Fruit fly (Drosophila melanogaster) whole organism, embryonic: ENCODE data around the gene fru.

Experiments
- Awh ChIP-seq: fragments of 200-800 bp; sonication (Bioruptor generic); IDR thresholded peaks from 2 replicates; pipeline ENCODE4, ENCODE4 v1.3.6; 2022; ENCODE audit warnings: missing biosample characterization, missing genetic modification characterization
- Bdp1 ChIP-seq: fragments of 200-800 bp; sonication (Bioruptor generic); optimal IDR thresholded peaks from 3 replicates; lab custom pipeline; 2016; ENCODE audit warnings: missing biosample characterization, missing genetic modification characterization
- Blimp-1 ChIP-seq: fragments of 200-800 bp; sonication (Bioruptor generic); optimal IDR thresholded peaks from 3 replicates; lab custom pipeline; 2018; ENCODE audit warnings: missing biosample characterization, missing genetic modification characterization, mild to moderate bottlenecking, moderate library complexity, missing genetic modification reagents
- CG11504 ChIP-seq: fragments of 200-800 bp; sonication (Bioruptor generic); optimal IDR thresholded peaks from 3 replicates; lab custom pipeline; 2019; ENCODE audit warnings: missing biosample characterization, mild to moderate bottlenecking, missing genetic modification characterization, moderate library complexity
- CG12219 ChIP-seq: fragments of 200-800 bp; sonication (Bioruptor generic); optimal IDR thresholded peaks from 3 replicates; lab custom pipeline; 2018; ENCODE audit warnings: missing biosample characterization, mild to moderate bottlenecking, missing genetic modification characterization
- CG12942 ChIP-seq: fragments of 200-800 bp; sonication (Bioruptor generic); optimal IDR thresholded peaks from 3 replicates; lab custom pipeline; 2016; ENCODE audit warnings: missing biosample characterization, missing genetic modification characterization
- CG13424 ChIP-seq: fragments of 200-800 bp; sonication (Bioruptor generic); optimal IDR thresholded peaks from 2 replicates; lab custom pipeline; 2019; ENCODE audit warnings: missing biosample characterization, mild to moderate bottlenecking, missing genetic modification characterization, moderate library complexity
- CG13894 ChIP-seq: fragments of 200-800 bp; sonication (Bioruptor generic); optimal IDR thresholded peaks from 3 replicates; lab custom pipeline; 2018; ENCODE audit warnings: missing biosample characterization, mild to moderate bottlenecking, missing genetic modification characterization, moderate library complexity
- CG15073 ChIP-seq: fragments of 200-800 bp; sonication (Bioruptor generic); optimal IDR thresholded peaks from 2 replicates; lab custom pipeline; 2016; ENCODE audit warnings: missing biosample characterization, missing genetic modification characterization
- CG16813 ChIP-seq: fragments of 200-800 bp; sonication (Bioruptor generic); IDR thresholded peaks from 3 replicates; pipeline ENCODE4 v1.3.6; 2022; ENCODE audit warnings: missing biosample characterization, missing genetic modification characterization; ENCODE audit not compliant: partially characterized antibody
- CG17186 ChIP-seq: fragments of 200-800 bp; sonication (Bioruptor generic); optimal IDR thresholded peaks from 3 replicates; lab custom pipeline; 2017; ENCODE audit warnings: missing biosample characterization, missing genetic modification reagents, missing genetic modification characterization
- CG17612 ChIP-seq: fragments of 200-800 bp; sonication (Bioruptor generic); IDR thresholded peaks from 2 replicates; pipeline ENCODE4 v1.3.6; 2022; ENCODE audit warnings: missing biosample characterization, missing genetic modification characterization
- CG1832 ChIP-seq: fragments of 200-800 bp; sonication (Bioruptor generic); optimal IDR thresholded peaks from 2 replicates; lab custom pipeline; 2017; ENCODE audit warnings: missing biosample characterization, mild to moderate bottlenecking, missing genetic modification characterization, inconsistent platforms
- CG2116 ChIP-seq: fragments of 200-800 bp; sonication (Bioruptor generic); optimal IDR thresholded peaks from 3 replicates; lab custom pipeline; 2018; ENCODE audit warnings: missing biosample characterization, mild to moderate bottlenecking, missing genetic modification characterization
- CG2678 ChIP-seq: fragments of 200-800 bp; sonication (Bioruptor generic); optimal IDR thresholded peaks from 3 replicates; lab custom pipeline; 2019; ENCODE audit warnings: missing biosample characterization, mild to moderate bottlenecking, missing genetic modification characterization, moderate library complexity
- CG30020 ChIP-seq: fragments of 200-800 bp; optimal IDR thresholded peaks from 2 replicates; lab custom pipeline; 2019; ENCODE audit warnings: missing biosample characterization, mild to moderate bottlenecking, missing genetic modification characterization, moderate library complexity
- CG3847 ChIP-seq: fragments of 200-800 bp; sonication (Bioruptor generic); IDR thresholded peaks from 2 replicates; pipeline ENCODE4 v1.3.6; 2022; ENCODE audit warnings: missing biosample characterization, missing genetic modification characterization
- CG4360 ChIP-seq: fragments of 200-800 bp; sonication (Bioruptor generic); IDR thresholded peaks from 2 replicates; pipeline ENCODE4 v1.3.6; 2022; ENCODE audit warnings: missing biosample characterization, missing genetic modification characterization
- CG7928 ChIP-seq: fragments of 200-800 bp; sonication (Bioruptor generic); optimal IDR thresholded peaks from 2 replicates; lab custom pipeline; 2017; ENCODE audit warnings: missing biosample characterization, mild to moderate bottlenecking, missing genetic modification characterization
- CG8359 ChIP-seq: fragments of 200-800 bp; sonication (Bioruptor generic); optimal IDR thresholded peaks from 2 replicates; lab custom pipeline; 2017; ENCODE audit warnings: missing biosample characterization, mild to moderate bottlenecking, missing genetic modification characterization, borderline replicate concordance
- CG9215 ChIP-seq: fragments of 200-800 bp; sonication (Bioruptor generic); IDR thresholded peaks from 2 replicates; pipeline ENCODE4 v1.3.6; 2022; ENCODE audit warnings: missing biosample characterization, missing genetic modification characterization
- CG9727 ChIP-seq: fragments of 200-800 bp; sonication (Bioruptor generic); optimal IDR thresholded peaks from 3 replicates; lab custom pipeline; 2017; ENCODE audit warnings: missing biosample characterization, mild to moderate bottlenecking, missing genetic modification characterization
- CG9876 ChIP-seq: fragments of 200-800 bp; sonication (Bioruptor generic); optimal IDR thresholded peaks from 2 replicates; lab custom pipeline; 2016; ENCODE audit warnings: missing biosample characterization, missing genetic modification characterization
- CkIIα-i1 ChIP-seq: fragments of 200-800 bp; sonication (Bioruptor generic); IDR thresholded peaks from 2 replicates; pipeline ENCODE4 v1.3.6; 2022; ENCODE audit warnings: missing biosample characterization, missing genetic modification characterization
- Dad ChIP-seq: fragments of 200-800 bp; sonication (Bioruptor generic); optimal IDR thresholded peaks from 3 replicates; lab custom pipeline; 2016; ENCODE audit warnings: missing biosample characterization, missing genetic modification characterization
- Dp ChIP-seq: fragments of 200-800 bp; sonication (Bioruptor generic); optimal IDR thresholded peaks from 2 replicates; lab custom pipeline; 2018; ENCODE audit warnings: missing biosample characterization, mild to moderate bottlenecking, missing genetic modification characterization, moderate library complexity
- Gug ChIP-seq: fragments of 200-800 bp; sonication (Bioruptor generic); IDR thresholded peaks from 4 replicates; pipeline ENCODE4 v1.3.6; 2022; ENCODE audit warnings: missing biosample characterization, missing genetic modification characterization
- HmgD ChIP-seq: fragments of 200-800 bp; sonication (Bioruptor generic); optimal IDR thresholded peaks from 3 replicates; lab custom pipeline; 2016; ENCODE audit warnings: missing biosample characterization, missing genetic modification characterization
- NFAT ChIP-seq: fragments of 200-800 bp; sonication (Bioruptor generic); IDR thresholded peaks from 2 replicates; pipeline ENCODE4 v1.3.6; 2022; ENCODE audit warnings: missing biosample characterization, missing genetic modification characterization
- Oaz ChIP-seq: fragments of 200-800 bp; sonication (Bioruptor generic); IDR thresholded peaks from 2 replicates; pipeline ENCODE4 v1.3.6; 2022; ENCODE audit warnings: missing biosample characterization, missing genetic modification characterization
- Opbp ChIP-seq: fragments of 200-800 bp; sonication (Bioruptor generic); IDR thresholded peaks from 3 replicates; pipeline ENCODE4 v1.3.6; 2022; ENCODE audit warnings: missing biosample characterization, missing genetic modification characterization; ENCODE audit not compliant: partially characterized antibody
- Rfx ChIP-seq: fragments of 200-800 bp; sonication (Bioruptor generic); IDR thresholded peaks from 2 replicates; pipeline ENCODE4 v1.3.6; 2022; ENCODE audit warnings: missing biosample characterization, missing genetic modification characterization
- Sox100B ChIP-seq: fragments of 200-800 bp; sonication (Bioruptor generic); optimal IDR thresholded peaks from 3 replicates; lab custom pipeline; 2018; ENCODE audit warnings: missing biosample characterization, mild to moderate bottlenecking, missing genetic modification characterization
- Usf ChIP-seq: fragments of 200-800 bp; sonication (Bioruptor generic); optimal IDR thresholded peaks from 2 replicates; lab custom pipeline; 2017; ENCODE audit warnings: missing genotype, missing biosample characterization, missing genetic modification characterization
- al ChIP-seq: fragments of 200-800 bp; sonication (Bioruptor generic); IDR thresholded peaks from 2 replicates; pipeline ENCODE4 v1.3.6; 2022; ENCODE audit warnings: missing biosample characterization, missing genetic modification characterization
- ap ChIP-seq: fragments of 200-800 bp; sonication (Bioruptor generic); IDR thresholded peaks from 2 replicates; pipeline ENCODE4 v1.3.6; 2022; ENCODE audit warnings: missing biosample characterization, missing genetic modification characterization
- cad ChIP-seq: fragments of >200 bp; optimal IDR thresholded peaks from 2 replicates; lab custom pipeline; 2017; ENCODE audit warnings: missing biosample characterization, missing genetic modification characterization
- crc ChIP-seq: fragments of 200-800 bp; sonication (Bioruptor generic); optimal IDR thresholded peaks from 2 replicates; lab custom pipeline; 2016; ENCODE audit warnings: missing biosample characterization, missing genetic modification characterization
- dan ChIP-seq: fragments of 200-800 bp; sonication (Bioruptor generic); IDR thresholded peaks from 2 replicates; pipeline ENCODE4 v1.3.6; 2022; ENCODE audit warnings: missing biosample characterization, missing genetic modification characterization
- dmrt11E ChIP-seq: fragments of 200-800 bp; sonication (Bioruptor generic); optimal IDR thresholded peaks from 3 replicates; lab custom pipeline; 2018; ENCODE audit warnings: missing biosample characterization, mild to moderate bottlenecking, missing genetic modification characterization, moderate library complexity
- fd102C ChIP-seq: fragments of 200-800 bp; sonication (Bioruptor generic); optimal IDR thresholded peaks from 2 replicates; lab custom pipeline; 2018; ENCODE audit warnings: missing biosample characterization, mild to moderate bottlenecking, missing genetic modification characterization, moderate library complexity
- h ChIP-seq: fragments of >200 bp; optimal IDR thresholded peaks from 2 replicates; lab custom pipeline; 2017
- kay ChIP-seq: fragments of 200-800 bp; sonication (Bioruptor generic); optimal IDR thresholded peaks from 2 replicates; lab custom pipeline; 2016; ENCODE audit warnings: missing biosample characterization, missing genetic modification characterization
- lab ChIP-seq: fragments of 200-800 bp; sonication (Bioruptor generic); optimal IDR thresholded peaks from 3 replicates; lab custom pipeline; 2017; ENCODE audit warnings: missing biosample characterization, missing genetic modification characterization, mild to moderate bottlenecking, moderate library complexity, missing genetic modification reagents
- run ChIP-seq: fragments of 200-800 bp; sonication (Bioruptor generic); optimal IDR thresholded peaks from 3 replicates; lab custom pipeline; 2018; ENCODE audit warnings: missing biosample characterization, mild to moderate bottlenecking, missing genetic modification characterization
- salm ChIP-seq: fragments of 200-800 bp; sonication (Bioruptor generic); optimal IDR thresholded peaks from 2 replicates; lab custom pipeline; 2018; ENCODE audit warnings: missing biosample characterization, mild to moderate bottlenecking, missing genetic modification characterization
- seq ChIP-seq: fragments of 200-800 bp; sonication (Bioruptor generic); IDR thresholded peaks from 2 replicates; pipeline ENCODE4 v1.3.6; 2022; ENCODE audit warnings: missing biosample characterization, missing genetic modification characterization
- toy ChIP-seq: fragments of 200-800 bp; sonication (Bioruptor generic); IDR thresholded peaks from 2 replicates; pipeline ENCODE4 v1.3.6; 2022; ENCODE audit warnings: missing biosample characterization, missing genetic modification characterization
- ttk ChIP-seq: fragments of 200-800 bp; sonication (Bioruptor generic); IDR thresholded peaks from 2 replicates; pipeline ENCODE4 v2.1.2; 2022; ENCODE audit warnings: missing biosample characterization, missing genetic modification characterization
- twi ChIP-seq: fragments of 200-800 bp; optimal IDR thresholded peaks from 2 replicates; lab custom pipeline; 2019; ENCODE audit warnings: missing biosample characterization, mild to moderate bottlenecking, missing genetic modification characterization, moderate library complexity
- vfl ChIP-seq: fragments of 200-800 bp; sonication (Bioruptor generic); optimal IDR thresholded peaks from 2 replicates; lab custom pipeline; 2016; ENCODE audit warnings: missing biosample characterization, missing genetic modification characterization
- z ChIP-seq: fragments of 200-800 bp; sonication (Bioruptor generic); IDR thresholded peaks from 3 replicates; pipeline ENCODE4 v1.3.6; 2022; ENCODE audit warnings: missing biosample characterization, missing genetic modification characterization

Gene fru

dm6 chr3R:18508346-18508745, 37.0 kb downstream of the fru start (continued):
- TF ChIP-seq CG16813 (GFP tag; lab: Robert Waterston, UW) (no peak), al (GFP tag; lab: Robert Waterston, UW) (0 out of 2 replicates have a peak, but pooled peaks have one; percentile 27), Bdp1 (no peak), run (no peak), Opbp (no peak), CG13894 (no peak), CG30020 (tag; lab: Kevin White, UChicago) (no peak), Usf (GFP tag; lab: Kevin White, UChicago) (no peak), CG9215 (peak; percentile 58; the same call in 1 of the 2 replicates), toy (GFP tag; lab: Robert Waterston, UW) (no peak), ap (GFP tag; lab: Robert Waterston, UW) (0 out of 2 replicates have a peak, but pooled peaks have one; percentile 34), CG2116 (no peak), CG11504 (peak; percentile 74), Gug (GFP tag; lab: Robert Waterston, UW) (peak; percentile 64), dmrt11E (tag; lab: Kevin White, UChicago) (no peak), fd102C (no peak), h (no peak), Rfx (GFP tag; lab: Robert Waterston, UW) (peak; percentile 82), CG17186 (no peak), seq (peak; percentile 91), CG12942 (GFP tag; lab: Kevin White, UChicago) (no peak), CG9876 (GFP tag; lab: Kevin White, UChicago) (no peak), Dp (GFP tag; lab: Kevin White, UChicago) (no peak), CG9727 (peak; percentile 53), salm (no peak), CG3847 (peak; percentile 80), Awh (GFP tag; lab: Robert Waterston, UW) (no peak; the same call in 1 of the 2 replicates), vfl (GFP tag; lab: Kevin White, UChicago) (no peak), Dad (no peak), CG7928 (GFP tag; lab: Kevin White, UChicago) (no peak), cad (GFP tag; lab: Kevin White, UChicago) (no peak), ttk (peak; percentile 82; the same call in 1 of the 2 replicates), crc (GFP tag; lab: Kevin White, UChicago) (no peak), Sox100B (GFP tag; lab: Kevin White, UChicago) (peak; percentile 56), NFAT (GFP tag; lab: Robert Waterston, UW) (no peak), dan (GFP tag; lab: Robert Waterston, UW) (no peak), Blimp-1 (no peak), CG17612 (GFP tag; lab: Robert Waterston, UW) (0 out of 2 replicates have a peak, but pooled peaks have one; percentile 33), lab (GFP tag; lab: Kevin White, UChicago) (peak; percentile 78), CG15073 (GFP tag; lab: Kevin White, UChicago) (no peak), z (GFP tag; lab: Robert Waterston, UW) (no peak), CG13424 (tag; lab: Kevin White, UChicago) (peak; percentile 67), CG2678 (no peak), kay (GFP tag; lab: Kevin White, UChicago) (no peak), HmgD (no peak), Oaz (GFP tag; lab: Robert Waterston, UW) (peak; percentile 41; the same call in 1 of the 2 replicates), CG1832 (GFP tag; lab: Kevin White, UChicago) (no peak), CkIIα-i1 (GFP tag; lab: Robert Waterston, UW) (no peak), twi (tag; lab: Kevin White, UChicago) (no peak), CG8359 (no peak), CG12219 (GFP tag; lab: Kevin White, UChicago) (no peak), CG4360 (no peak)
